In the genomic region with DNA sequence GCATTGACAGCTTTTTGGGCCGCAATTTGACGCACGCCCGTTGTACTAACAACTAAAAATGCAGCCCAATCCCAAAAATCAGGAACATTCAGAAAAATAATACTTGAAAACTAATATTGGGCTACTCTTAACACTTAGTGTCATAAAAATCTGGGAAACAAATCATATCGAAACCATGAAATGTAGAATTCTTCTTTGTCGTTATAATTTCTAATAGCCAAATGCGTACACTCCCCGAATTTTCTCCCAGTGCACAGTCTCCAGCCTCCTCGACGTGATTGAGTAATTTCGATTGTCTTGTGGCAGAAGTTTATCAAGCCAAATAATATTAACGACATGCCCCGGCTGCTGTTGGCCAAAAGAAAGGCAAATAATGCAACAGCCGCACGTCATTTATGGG, we compare ENCODE assay signal across 1 fruit fly cellular context.
TF ChIP-seq lines count a peak whose summit lies in the region.

No protein-coding gene starts in this region.

TF ChIP-seq in whole organism, prepupa, 60 proteins besides CTCF, POLR2A, EP300 and RAD21 (continued from another document):
- TF ChIP-seq Met (GFP tag; optimal IDR thresholded peaks at IDR 0.05; lab: Kevin White, UChicago) (peak; percentile 58), vri (GFP tag; optimal IDR thresholded peaks at IDR 0.05; lab: Kevin White, UChicago) (no peak), cyc (GFP tag; optimal IDR thresholded peaks at IDR 0.05; lab: Kevin White, UChicago) (peak; percentile 36), Ets96B (tag; optimal IDR thresholded peaks at IDR 0.05; lab: Kevin White, UChicago) (no peak), CG34406 (GFP tag; optimal IDR thresholded peaks at IDR 0.05; lab: Kevin White, UChicago) (peak; percentile 33), Smox (GFP tag; optimal IDR thresholded peaks at IDR 0.05; lab: Kevin White, UChicago) (peak; percentile 52), Hr39 (GFP tag; optimal IDR thresholded peaks at IDR 0.05; lab: Kevin White, UChicago) (peak; percentile 37), dac (GFP tag; optimal IDR thresholded peaks at IDR 0.05; lab: Kevin White, UChicago) (no peak), Sox15 (GFP tag; optimal IDR thresholded peaks at IDR 0.05; lab: Kevin White, UChicago) (no peak), CG6854 (GFP tag; optimal IDR thresholded peaks at IDR 0.05; lab: Kevin White, UChicago) (no peak), dsx (GFP tag; optimal IDR thresholded peaks at IDR 0.05; lab: Kevin White, UChicago; ENCODE audit: poor library complexity, severe bottlenecking) (no peak), CG11294 (GFP tag; IDR thresholded peaks at IDR 0.05; lab: Robert Waterston, UW) (no peak), svp (GFP tag; lab: Kevin White, UChicago) (peak; percentile 81), CG10669 (GFP tag; optimal IDR thresholded peaks at IDR 0.05; lab: Kevin White, UChicago) (no peak), Gug (GFP tag; IDR thresholded peaks at IDR 0.05; lab: Robert Waterston, UW) (no peak), Sox102F (GFP tag; optimal IDR thresholded peaks at IDR 0.05; lab: Kevin White, UChicago) (peak; percentile 48), pdm3 (GFP tag; optimal IDR thresholded peaks at IDR 0.05; lab: Kevin White, UChicago) (no peak)
